Worm (Caenorhabditis elegans) whole organism, L1 larva: ENCODE data around the gene Y40H7A.10.

Experiments used
- Y116A8C.19 ChIP-seq: sonication (generic microtip); optimal IDR thresholded peaks from 2 replicates; lab custom pipeline; 2016; ENCODE audit warnings: missing compliant biosample characterization, missing genetic modification characterization, borderline replicate concordance
- aha-1 ChIP-seq: fragments of 150-350 bp; optimal IDR thresholded peaks from 2 replicates; lab custom pipeline; 2014; ENCODE audit warnings: missing biosample characterization, missing genetic modification characterization
- ceh-8 ChIP-seq: fragments of 200-800 bp; sonication (Bioruptor generic); optimal IDR thresholded peaks from 2 replicates; lab custom pipeline; 2018; ENCODE audit warnings: mild to moderate bottlenecking, missing genetic modification characterization, moderate library complexity, missing compliant biosample characterization
- efl-1 ChIP-seq, 4 experiments: fragments of 150-350 bp; optimal IDR thresholded peaks in 3 of 4; peaks in 1 of 4; 1 replicate in 1 of 4; 2 replicates in 3 of 4; lab custom pipeline; 2014; ENCODE audit warnings: missing biosample characterization in 2 of 4, missing genetic modification characterization in 2 of 4, missing genetic modification reagents in 2 of 4
- egl-13 ChIP-seq: sonication (generic microtip); optimal IDR thresholded peaks from 2 replicates; lab custom pipeline; 2016; ENCODE audit warnings: missing genotype, missing genetic modification reagents, missing genetic modification characterization, missing compliant biosample characterization
- elt-2 ChIP-seq: sonication (generic microtip); optimal IDR thresholded peaks from 2 replicates; lab custom pipeline; 2016; ENCODE audit warnings: missing genetic modification characterization, mild to moderate bottlenecking, inconsistent platforms, missing compliant biosample characterization, missing genetic modification reagents
- elt-3 ChIP-seq, 6 experiments: fragments of 150-350 bp in 1 of 6; sonication (generic microtip); optimal IDR thresholded peaks; 2 replicates each; lab custom pipeline; 2017 to 2018; ENCODE audit warnings: missing biosample characterization in 6 of 6, missing genetic modification characterization in 6 of 6, inconsistent platforms in 1 of 6
- grh-1 ChIP-seq: fragments of 200-800 bp; sonication (Bioruptor generic); IDR thresholded peaks from 2 replicates; pipeline ENCODE4 v1.3.6; 2022; ENCODE audit warnings: missing genetic modification reagents, missing genetic modification characterization, missing compliant biosample characterization
- hlh-4 ChIP-seq: sonication (generic microtip); optimal IDR thresholded peaks from 2 replicates; lab custom pipeline; 2016; ENCODE audit warnings: mild to moderate bottlenecking, missing genetic modification characterization, missing compliant biosample characterization
- isw-1 ChIP-seq: fragments of 200-800 bp; sonication (Bioruptor generic); IDR thresholded peaks from 2 replicates; pipeline ENCODE4 v1.3.6; 2022; ENCODE audit warnings: missing genetic modification characterization, missing compliant biosample characterization
- lin-14 ChIP-seq: fragments of 200-800 bp; sonication (Bioruptor generic); optimal IDR thresholded peaks from 2 replicates; lab custom pipeline; 2018; ENCODE audit warnings: mild to moderate bottlenecking, missing genetic modification characterization, moderate library complexity, missing compliant biosample characterization
- lin-15B ChIP-seq: fragments of 150-350 bp; sonication (generic microtip); optimal IDR thresholded peaks from 3 replicates; lab custom pipeline; 2014; ENCODE audit warnings: missing biosample characterization, missing genetic modification characterization
- lir-3 ChIP-seq: sonication (generic microtip); optimal IDR thresholded peaks from 2 replicates; lab custom pipeline; 2016; ENCODE audit warnings: mild to moderate bottlenecking, missing genetic modification characterization, moderate library complexity, missing compliant biosample characterization; ENCODE audit not compliant: poor library complexity
- mdl-1 ChIP-seq, 2 experiments: fragments of 150-350 bp; optimal IDR thresholded peaks; 2 replicates each; lab custom pipeline; 2014 to 2017; ENCODE audit warnings: missing biosample characterization in 2 of 2, missing genetic modification characterization in 2 of 2, inconsistent platforms in 1 of 2
- nhr-11 ChIP-seq: fragments of 150-350 bp; optimal IDR thresholded peaks from 2 replicates; lab custom pipeline; 2014; ENCODE audit warnings: missing biosample characterization, missing genetic modification characterization
- nhr-20 ChIP-seq: sonication (generic microtip); optimal IDR thresholded peaks from 2 replicates; lab custom pipeline; 2016; ENCODE audit warnings: mild to moderate bottlenecking, missing genetic modification characterization, missing compliant biosample characterization
- nhr-77 ChIP-seq: fragments of 150-350 bp; optimal IDR thresholded peaks from 2 replicates; lab custom pipeline; 2014; ENCODE audit warnings: missing biosample characterization, missing genetic modification characterization
- pag-3 ChIP-seq: sonication (generic microtip); optimal IDR thresholded peaks from 2 replicates; lab custom pipeline; 2017; ENCODE audit warnings: missing genetic modification characterization, mild to moderate bottlenecking, missing compliant biosample characterization, antibody characterized with exemption, borderline replicate concordance; ENCODE audit not compliant: insufficient read depth
- pqm-1 ChIP-seq: sonication (generic microtip); optimal IDR thresholded peaks from 3 replicates; lab custom pipeline; 2017; ENCODE audit warnings: missing biosample characterization, missing genetic modification characterization
- snu-23 ChIP-seq: sonication (generic microtip); optimal IDR thresholded peaks from 2 replicates; lab custom pipeline; 2016; ENCODE audit warnings: missing genetic modification characterization, missing compliant biosample characterization
- sox-4 ChIP-seq: sonication (generic microtip); optimal IDR thresholded peaks from 2 replicates; lab custom pipeline; 2016; ENCODE audit warnings: missing genetic modification characterization, missing compliant biosample characterization
- sptf-1 ChIP-seq: fragments of 150-350 bp; optimal IDR thresholded peaks from 2 replicates; lab custom pipeline; 2014; ENCODE audit warnings: missing biosample characterization, missing genetic modification characterization
- tbx-2 ChIP-seq: sonication (generic microtip); optimal IDR thresholded peaks from 2 replicates; lab custom pipeline; 2016; ENCODE audit warnings: missing genetic modification characterization, missing compliant biosample characterization
- unc-30 ChIP-seq: sonication (generic microtip); optimal IDR thresholded peaks from 2 replicates; lab custom pipeline; 2017; ENCODE audit warnings: missing biosample characterization, missing genetic modification characterization
- unc-62 ChIP-seq: fragments of 150-350 bp; optimal IDR thresholded peaks from 2 replicates; lab custom pipeline; 2014; ENCODE audit warnings: missing biosample characterization, missing genetic modification reagents, missing genetic modification characterization
- unc-98 ChIP-seq: fragments of 200-800 bp; sonication (Bioruptor generic); IDR thresholded peaks from 2 replicates; pipeline ENCODE4 v1.3.6; 2022; ENCODE audit warnings: missing genetic modification characterization, missing compliant biosample characterization
- ztf-11 ChIP-seq, 2 experiments: sonication (generic microtip); optimal IDR thresholded peaks; 2 replicates each; lab custom pipeline; 2016 to 2017; ENCODE audit warnings: missing genetic modification characterization in 2 of 2, missing biosample characterization in 1 of 2, missing compliant biosample characterization in 1 of 2
- ztf-4 ChIP-seq: fragments of 150-350 bp; optimal IDR thresholded peaks from 2 replicates; lab custom pipeline; 2014; ENCODE audit warnings: missing biosample characterization, missing genetic modification characterization

Gene Y40H7A.10

DNA sequence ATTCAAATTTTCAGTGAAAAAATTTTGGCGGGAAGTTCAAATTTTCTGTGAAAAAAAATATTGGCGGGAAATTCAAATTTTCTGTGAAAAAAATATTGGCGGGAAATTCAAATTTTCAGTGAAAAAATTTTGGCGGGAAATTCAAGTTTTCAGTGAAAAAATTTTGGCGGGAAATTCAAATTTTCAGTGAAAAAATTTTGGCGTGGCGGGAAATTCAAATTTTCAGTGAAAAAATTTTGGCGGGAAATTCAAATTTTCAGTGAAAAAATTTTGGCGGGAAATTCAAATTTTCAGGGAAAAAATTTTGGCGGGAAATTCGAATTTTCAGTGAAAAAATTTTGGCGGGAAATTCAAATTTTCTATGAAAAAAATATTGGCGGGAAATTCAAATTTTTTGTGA is 25.9 kb downstream of the Y40H7A.10 start:
- TF ChIP-seq unc-98 = peak; percentile 72

ce11 chrIV:15188298-15188883 is 27.0 kb downstream of the Y40H7A.10 start:
- TF ChIP-seq unc-98 = peak; percentile 55

DNA sequence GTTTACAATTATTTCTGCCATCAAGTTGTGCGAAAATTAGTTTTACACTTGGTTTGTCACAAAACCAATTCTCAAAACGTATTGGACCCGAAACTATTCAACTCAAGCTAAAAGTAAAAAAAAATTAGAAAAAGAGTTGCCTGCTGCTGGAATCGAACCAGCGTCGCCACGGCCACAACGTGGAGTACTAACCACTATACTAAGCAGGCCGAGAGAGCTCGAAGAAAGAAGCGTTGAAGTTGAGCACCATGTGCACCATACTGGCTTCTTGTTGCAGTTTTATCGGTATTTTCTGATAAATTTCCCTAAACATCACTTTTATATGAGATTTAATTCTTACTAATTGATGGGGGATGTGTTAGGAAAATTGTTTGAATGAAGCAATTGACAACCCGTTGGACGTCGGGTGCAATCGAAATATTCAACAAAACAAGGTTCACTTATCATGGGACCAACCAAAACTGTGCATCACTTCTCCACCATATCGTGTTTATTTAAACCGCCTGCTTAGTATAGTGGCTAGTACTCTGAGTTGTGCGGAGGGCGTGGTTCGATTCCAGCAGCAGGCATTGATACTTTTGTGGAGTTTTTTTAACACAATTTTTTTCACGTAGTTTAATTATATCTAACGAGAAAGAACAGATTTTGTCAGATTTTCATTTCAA is 27.7 kb downstream of the Y40H7A.10 start:
- TF ChIP-seq elt-3 (tag; optimal IDR thresholded peaks at IDR 0.05; lab: Kevin White, UChicago) (no peak), unc-30 (tag; lab: Kevin White, UChicago) (no peak), mdl-1 (tag; optimal IDR thresholded peaks at IDR 0.05; lab: Kevin White, UChicago) (no peak), lin-14 (GFP tag; lab: Kevin White, UChicago) (no peak), efl-1 (optimal IDR thresholded peaks at IDR 0.05; lab: Kevin White, UChicago) (no peak), efl-1 (GFP tag; optimal IDR thresholded peaks at IDR 0.05 in 1 of 2; lab: Kevin White, UChicago) (no peak), pag-3 (tag; lab: Kevin White, UChicago) (no peak), isw-1 (GFP tag; lab: Robert Waterston, UW) (no peak), nhr-20 (tag; lab: Kevin White, UChicago) (no peak), ceh-8 (no peak), sox-4 (tag; lab: Kevin White, UChicago) (no peak), Y116A8C.19 (tag; lab: Kevin White, UChicago) (no peak), hlh-4 (tag; lab: Kevin White, UChicago) (no peak), lin-15B (no peak), ztf-11 (tag; optimal IDR thresholded peaks at IDR 0.05; lab: Kevin White, UChicago) (no peak), sptf-1 (tag; lab: Kevin White, UChicago) (no peak)

DNA sequence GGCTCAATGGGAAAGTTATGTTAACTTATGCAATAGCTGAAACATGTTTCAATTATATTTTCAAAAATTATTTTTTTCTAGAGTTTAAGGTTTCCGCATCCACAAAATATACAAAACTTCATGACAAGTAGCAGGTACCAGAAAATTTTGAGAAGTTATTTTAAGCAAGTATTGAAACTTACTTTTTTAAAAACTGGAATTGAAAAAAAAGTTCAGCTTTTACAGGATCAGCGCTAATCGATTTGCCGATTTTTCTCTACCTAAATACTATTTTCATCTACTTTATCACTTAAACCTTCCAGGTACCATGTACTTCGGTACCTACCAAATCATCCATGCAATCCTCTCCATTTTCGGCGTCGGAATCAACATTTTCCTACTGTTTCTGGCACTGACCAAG is 35.8 kb downstream of the Y40H7A.10 start, which contains the start of gene srd-23:
Gene srd-23 (plus strand): TSS at position 301 of the 400 bp plus-strand sequence.
- TF ChIP-seq ztf-4 (no peak), aha-1 (no peak), snu-23 (GFP tag; lab: Kevin White, UChicago) (no peak), grh-1 (GFP tag; lab: Robert Waterston, UW) (no peak), tbx-2 (tag; lab: Kevin White, UChicago) (no peak), pqm-1 (tag; lab: Kevin White, UChicago) (no peak), nhr-11 (tag; lab: Kevin White, UChicago) (no peak), unc-30 (tag; lab: Kevin White, UChicago) (no peak), egl-13 (tag; lab: Kevin White, UChicago) (no peak), elt-2 (tag; lab: Kevin White, UChicago) (no peak), nhr-77 (no peak), unc-62 (GFP tag; lab: Kevin White, UChicago) (no peak), pag-3 (tag; lab: Kevin White, UChicago) (no peak), unc-98 (no peak)
- TF ChIP-seq, all 84 proteins: peak for 0

DNA sequence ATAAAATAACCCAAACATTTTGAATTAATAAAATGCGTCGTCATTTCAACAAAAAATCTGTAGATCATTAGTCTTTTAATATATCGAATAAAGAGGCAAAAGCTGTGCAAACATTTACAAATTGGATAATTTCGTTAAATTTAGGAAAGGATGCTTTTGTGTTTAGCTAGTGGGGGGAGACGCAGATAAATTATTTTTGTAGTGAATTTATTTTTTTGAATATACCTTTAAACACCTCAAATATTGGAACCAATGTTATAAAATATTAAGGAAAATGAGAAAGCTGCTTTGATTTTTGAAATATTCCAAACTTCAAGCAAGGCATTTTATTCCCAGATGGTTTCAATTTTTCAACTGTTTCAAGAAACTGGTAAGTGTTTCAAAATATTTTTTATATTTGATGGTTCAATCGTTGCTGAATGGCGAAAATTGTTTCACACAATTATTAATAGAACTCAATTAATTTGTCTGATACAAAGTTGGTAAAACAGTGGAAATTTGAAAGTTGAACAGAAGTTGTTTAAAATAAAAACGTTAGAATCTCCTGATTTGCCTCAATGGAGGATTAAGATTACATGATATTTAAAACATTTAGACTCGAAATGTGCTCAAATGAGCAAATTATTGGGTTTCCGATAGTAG is 39.8 kb downstream of the Y40H7A.10 start, which contains the start of gene Y40H7A.4:
Gene Y40H7A.4 (minus strand): TSS at position 51 of the 642 bp plus-strand sequence.
- TF ChIP-seq efl-1 (optimal IDR thresholded peaks at IDR 0.05; lab: Kevin White, UChicago) (no peak), efl-1 (GFP tag; optimal IDR thresholded peaks at IDR 0.05 in 1 of 2; lab: Kevin White, UChicago) (peak in 1 of 2 experiments; percentile 4), lir-3 (tag; lab: Kevin White, UChicago) (no peak)
